Fruit fly (Drosophila melanogaster): Measurements from ENCODE around the gene CG10097.

Gene CG10097

DNA sequence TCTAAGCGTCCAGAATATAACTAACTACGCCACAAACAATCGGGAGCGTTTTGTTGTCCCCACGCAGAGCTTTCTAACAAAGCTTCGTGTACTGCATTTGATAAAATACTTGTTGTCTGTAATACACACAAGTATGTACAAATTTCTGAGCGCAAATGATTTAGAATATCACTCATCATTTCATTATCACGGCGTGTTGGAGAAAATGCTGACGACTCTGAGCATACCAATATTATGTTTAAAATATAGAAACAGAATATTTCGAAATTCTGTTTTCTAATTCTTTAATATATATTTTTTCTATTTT lies 10.1 kb upstream of the CG10097 start, which contains the start of gene Cyp9f2:
Cyp9f2 (minus strand) TSS at position 101 of the 307 bp plus-strand sequence.
- TF ChIP-seq lov (optimal IDR thresholded peaks at IDR 0.05): no peak
- no peak for TF ChIP-seq lov (GFP tag; IDR thresholded peaks at IDR 0.05)
- TF ChIP-seq bbx (GFP tag; IDR thresholded peaks at IDR 0.05; ENCODE audit: partially characterized antibody): 0 out of 2 replicates have a peak, but pooled peaks have one; percentile 8
- no peak for TF ChIP-seq CG3726 (GFP tag; IDR thresholded peaks at IDR 0.05)

- TF ChIP-seq Hr39 (optimal IDR thresholded peaks at IDR 0.05) (no peak), CG11723 (GFP tag; optimal IDR thresholded peaks at IDR 0.05) (no peak), CG11560 (tag; IDR thresholded peaks at IDR 0.05) (no peak), salm (tag; optimal IDR thresholded peaks at IDR 0.05) (peak; percentile 2), tna (GFP tag; IDR thresholded peaks at IDR 0.05; ENCODE audit: partially characterized antibody) (no peak), mirr (GFP tag; optimal IDR thresholded peaks at IDR 0.05) (peak; percentile 91), Vsx1 (GFP tag; optimal IDR thresholded peaks at IDR 0.05) (peak; percentile 48), CG15601 (tag; optimal IDR thresholded peaks at IDR 0.05) (no peak), sens (GFP tag) (peak; percentile 49), insv (GFP tag; optimal IDR thresholded peaks at IDR 0.05) (no peak), exex (tag; optimal IDR thresholded peaks at IDR 0.05) (peak; percentile 92), CG12942 (GFP tag; optimal IDR thresholded peaks at IDR 0.05) (no peak), CG16779 (GFP tag; IDR thresholded peaks at IDR 0.05) (no peak), NfI (GFP tag; optimal IDR thresholded peaks at IDR 0.05) (no peak), vvl (GFP tag; IDR thresholded peaks at IDR 0.05) (no peak), CG34376 (GFP tag; optimal IDR thresholded peaks at IDR 0.05) (peak; percentile 54), Sox100B (GFP tag; optimal IDR thresholded peaks at IDR 0.05) (no peak), D19A (tag; optimal IDR thresholded peaks at IDR 0.05) (peak; percentile 3), Elba2 (GFP tag; optimal IDR thresholded peaks at IDR 0.05) (no peak), CG4360 (GFP tag; IDR thresholded peaks at IDR 0.05) (no peak)
Observed at dm6 chr3R:12405134-12405533, 9.4 kb upstream of the CG10097 start.

DNA sequence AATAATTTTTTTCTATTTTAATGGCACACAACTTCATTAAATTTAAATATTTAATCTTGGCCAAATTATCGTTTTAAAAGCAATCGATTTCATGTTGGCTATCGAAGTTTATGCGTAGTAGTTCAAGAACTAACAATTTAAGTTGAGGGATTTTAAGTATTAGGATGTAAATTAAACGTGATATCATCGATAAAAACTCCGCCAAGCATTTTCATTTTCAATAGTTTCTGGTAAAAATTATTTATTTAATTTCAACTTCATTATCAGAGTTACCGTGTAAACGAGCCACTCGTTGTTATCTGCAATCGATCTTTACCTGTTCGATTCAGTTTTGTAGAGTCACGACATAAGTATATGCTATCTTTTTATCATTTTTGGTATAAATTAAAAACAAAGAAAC lies 7.2 kb upstream of the CG10097 start:
- TF ChIP-seq chinmo (GFP tag; IDR thresholded peaks at IDR 0.05; ENCODE audit: partially characterized antibody) (no peak), CG4360 (GFP tag; IDR thresholded peaks at IDR 0.05) (peak; percentile 82), Dfd (GFP tag; optimal IDR thresholded peaks at IDR 0.05) (no peak), Pdp1 (GFP tag; optimal IDR thresholded peaks at IDR 0.05) (peak; percentile 94 to 96), sisA (GFP tag; IDR thresholded peaks at IDR 0.05) (peak; percentile 89), gcm2 (GFP tag; optimal IDR thresholded peaks at IDR 0.05) (peak; percentile 92), ara (GFP tag; IDR thresholded peaks at IDR 0.05) (peak; percentile 99), Dbx (GFP tag; IDR thresholded peaks at IDR 0.05) (peak; percentile 99), Tbp (GFP tag; optimal IDR thresholded peaks at IDR 0.05) (no peak), Ravus (GFP tag; IDR thresholded peaks at IDR 0.05) (peak; percentile 86), chn (GFP tag; optimal IDR thresholded peaks at IDR 0.05) (peak; percentile 95), HLH54F (GFP tag; optimal IDR thresholded peaks at IDR 0.05) (peak; percentile 89), CG31441 (GFP tag; IDR thresholded peaks at IDR 0.05) (peak; percentile 99), dm (GFP tag; optimal IDR thresholded peaks at IDR 0.05) (peak; percentile 85), Opbp (GFP tag; IDR thresholded peaks at IDR 0.05; ENCODE audit: partially characterized antibody) (no peak), pita (GFP tag; optimal IDR thresholded peaks at IDR 0.05) (no peak), Nf-YC (tag; optimal IDR thresholded peaks at IDR 0.05) (peak; percentile 92), CG1603 (tag; optimal IDR thresholded peaks at IDR 0.05) (peak; percentile 97), tap (tag; optimal IDR thresholded peaks at IDR 0.05) (peak; percentile 99), HLH4C (GFP tag; IDR thresholded peaks at IDR 0.05; ENCODE audit: partially characterized antibody) (0 out of 3 replicates have a peak, but pooled peaks have one; percentile 40), CG3407 (GFP tag; optimal IDR thresholded peaks at IDR 0.05) (peak; percentile 95), grn (GFP tag; optimal IDR thresholded peaks at IDR 0.05) (peak; percentile 98), tll (GFP tag; optimal IDR thresholded peaks at IDR 0.05) (peak in 1 of 2 experiments; percentile 76), CG7372 (GFP tag; IDR thresholded peaks at IDR 0.05) (peak; percentile 97), Doc2 (GFP tag; IDR thresholded peaks at IDR 0.05) (no peak), Abd-B (GFP tag; optimal IDR thresholded peaks at IDR 0.05) (peak; percentile 94), gt (GFP tag; IDR thresholded peaks at IDR 0.05) (peak; percentile 85), al (GFP tag; IDR thresholded peaks at IDR 0.05) (peak; percentile 87)
